Fruit fly (Drosophila melanogaster) whole organism, embryonic: ENCODE data around the gene CG13031.
A peak's percentile ranks its signal among the peaks of the same experiment; 100 is the strongest.

Experiments
- B-H1 ChIP-seq: fragments of 200-800 bp; sonication (Bioruptor generic); IDR thresholded peaks from 3 replicates; pipeline ENCODE4 v1.3.6; 2022; ENCODE audit warnings: missing biosample characterization, missing genetic modification characterization
- Blimp-1 ChIP-seq: fragments of 200-800 bp; sonication (Bioruptor generic); optimal IDR thresholded peaks from 3 replicates; lab custom pipeline; 2018; ENCODE audit warnings: missing biosample characterization, missing genetic modification characterization, mild to moderate bottlenecking, moderate library complexity, missing genetic modification reagents
- CG10321 ChIP-seq: fragments of 200-800 bp; sonication (Bioruptor generic); IDR thresholded peaks from 2 replicates; pipeline ENCODE4 v1.3.6; 2022; ENCODE audit warnings: missing biosample characterization, missing genetic modification characterization
- CG12155 ChIP-seq: fragments of 200-800 bp; sonication (Bioruptor generic); optimal IDR thresholded peaks from 3 replicates; lab custom pipeline; 2016; ENCODE audit warnings: missing biosample characterization, missing genetic modification characterization
- CG12299 ChIP-seq: fragments of 200-800 bp; sonication (Bioruptor generic); optimal IDR thresholded peaks from 2 replicates; lab custom pipeline; 2018; ENCODE audit warnings: missing biosample characterization, mild to moderate bottlenecking, missing genetic modification characterization
- CG13287 ChIP-seq: fragments of 200-800 bp; sonication (Bioruptor generic); IDR thresholded peaks from 2 replicates; pipeline ENCODE4 v1.3.6; 2022; ENCODE audit warnings: missing biosample characterization, missing genetic modification characterization; ENCODE audit not compliant: partially characterized antibody
- CG13424 ChIP-seq: fragments of 200-800 bp; sonication (Bioruptor generic); optimal IDR thresholded peaks from 2 replicates; lab custom pipeline; 2019; ENCODE audit warnings: missing biosample characterization, mild to moderate bottlenecking, missing genetic modification characterization, moderate library complexity
- CG13775 ChIP-seq: fragments of 200-800 bp; sonication (Bioruptor generic); optimal IDR thresholded peaks from 3 replicates; lab custom pipeline; 2017; ENCODE audit warnings: missing biosample characterization, mild to moderate bottlenecking, missing genetic modification characterization
- CG14860 ChIP-seq: fragments of 200-800 bp; sonication (Bioruptor generic); IDR thresholded peaks from 3 replicates; pipeline ENCODE4 v1.3.6; 2022; ENCODE audit warnings: missing biosample characterization, missing genetic modification characterization; ENCODE audit not compliant: partially characterized antibody
- CG17359 ChIP-seq: fragments of 200-800 bp; sonication (Bioruptor generic); optimal IDR thresholded peaks from 3 replicates; lab custom pipeline; 2018; ENCODE audit warnings: missing biosample characterization, mild to moderate bottlenecking, missing genetic modification characterization, moderate library complexity
- CG18011 ChIP-seq: fragments of 200-800 bp; sonication (Bioruptor generic); optimal IDR thresholded peaks from 2 replicates; lab custom pipeline; 2017; ENCODE audit warnings: missing biosample characterization, missing genetic modification characterization, mild to moderate bottlenecking, moderate library complexity, missing genotype
- CG1832 ChIP-seq: fragments of 200-800 bp; sonication (Bioruptor generic); optimal IDR thresholded peaks from 2 replicates; lab custom pipeline; 2017; ENCODE audit warnings: missing biosample characterization, mild to moderate bottlenecking, missing genetic modification characterization, inconsistent platforms
- CG2889 ChIP-seq: fragments of 200-800 bp; sonication (Bioruptor generic); IDR thresholded peaks from 3 replicates; pipeline ENCODE4 v1.3.6; 2022; ENCODE audit warnings: missing biosample characterization, missing genetic modification characterization
- CG32772 ChIP-seq: fragments of 200-800 bp; sonication (Bioruptor generic); IDR thresholded peaks from 2 replicates; pipeline ENCODE4 v1.3.6; 2022; ENCODE audit warnings: missing biosample characterization, missing genetic modification characterization
- CG4360 ChIP-seq: fragments of 200-800 bp; sonication (Bioruptor generic); IDR thresholded peaks from 2 replicates; pipeline ENCODE4 v1.3.6; 2022; ENCODE audit warnings: missing biosample characterization, missing genetic modification characterization
- CG8290 ChIP-seq, 3 experiments: fragments of 200-800 bp; sonication (Bioruptor generic); optimal IDR thresholded peaks; 2 replicates each; lab custom pipeline; 2016 to 2019; ENCODE audit warnings: missing biosample characterization in 3 of 3, missing genetic modification characterization in 3 of 3, mild to moderate bottlenecking in 2 of 3, moderate library complexity in 1 of 3
- CG8924 ChIP-seq: fragments of 200-800 bp; optimal IDR thresholded peaks from 3 replicates; lab custom pipeline; 2019; ENCODE audit warnings: missing biosample characterization, mild to moderate bottlenecking, missing genetic modification characterization, moderate library complexity
- CG9437 ChIP-seq: fragments of 200-800 bp; sonication (Bioruptor generic); optimal IDR thresholded peaks from 2 replicates; lab custom pipeline; 2018; ENCODE audit warnings: missing biosample characterization, mild to moderate bottlenecking, missing genetic modification characterization
- CG9817 ChIP-seq: fragments of 200-800 bp; sonication (Bioruptor generic); optimal IDR thresholded peaks from 2 replicates; lab custom pipeline; 2018; ENCODE audit warnings: missing biosample characterization, mild to moderate bottlenecking, missing genetic modification characterization, moderate library complexity
- CHES-1-like ChIP-seq: fragments of 200-800 bp; sonication (Bioruptor generic); optimal IDR thresholded peaks from 2 replicates; lab custom pipeline; 2016; ENCODE audit warnings: missing biosample characterization, missing genetic modification characterization
- Camta ChIP-seq: fragments of 200-800 bp; sonication (Bioruptor generic); optimal IDR thresholded peaks from 2 replicates; lab custom pipeline; 2016; ENCODE audit warnings: missing biosample characterization, missing genetic modification characterization
- CrebB ChIP-seq: fragments of 200-800 bp; sonication (Bioruptor generic); optimal IDR thresholded peaks from 3 replicates; lab custom pipeline; 2018; ENCODE audit warnings: missing biosample characterization, mild to moderate bottlenecking, missing genetic modification characterization
- Dad ChIP-seq: fragments of 200-800 bp; sonication (Bioruptor generic); optimal IDR thresholded peaks from 3 replicates; lab custom pipeline; 2016; ENCODE audit warnings: missing biosample characterization, missing genetic modification characterization
- Ets65A ChIP-seq: fragments of 200-800 bp; sonication (Bioruptor generic); peaks from one replicate; lab custom pipeline; 2016; ENCODE audit warnings: missing biosample characterization, missing genetic modification characterization
- Hey ChIP-seq: fragments of 200-800 bp; sonication (Bioruptor generic); optimal IDR thresholded peaks from 3 replicates; lab custom pipeline; 2018; ENCODE audit warnings: missing biosample characterization, mild to moderate bottlenecking, missing genetic modification characterization
- HmgZ ChIP-seq: fragments of 200-800 bp; sonication (Bioruptor generic); optimal IDR thresholded peaks from 2 replicates; lab custom pipeline; 2018; ENCODE audit warnings: missing biosample characterization, mild to moderate bottlenecking, missing genetic modification characterization
- Hsf ChIP-seq: fragments of 200-800 bp; sonication (Bioruptor generic); optimal IDR thresholded peaks from 3 replicates; lab custom pipeline; 2016; ENCODE audit warnings: missing biosample characterization, missing genetic modification characterization
- NC2β ChIP-seq: fragments of 200-800 bp; sonication (Bioruptor generic); optimal IDR thresholded peaks from 2 replicates; lab custom pipeline; 2016; ENCODE audit warnings: missing biosample characterization, missing genetic modification characterization
- Sox100B ChIP-seq: fragments of 200-800 bp; sonication (Bioruptor generic); optimal IDR thresholded peaks from 3 replicates; lab custom pipeline; 2018; ENCODE audit warnings: missing biosample characterization, mild to moderate bottlenecking, missing genetic modification characterization
- Sry-β ChIP-seq: fragments of 200-800 bp; sonication (Bioruptor generic); optimal IDR thresholded peaks from 2 replicates; lab custom pipeline; 2018; ENCODE audit warnings: missing biosample characterization, mild to moderate bottlenecking, missing genetic modification characterization, moderate library complexity
- Usf ChIP-seq: fragments of 200-800 bp; sonication (Bioruptor generic); optimal IDR thresholded peaks from 2 replicates; lab custom pipeline; 2017; ENCODE audit warnings: missing genotype, missing biosample characterization, missing genetic modification characterization
- ara ChIP-seq: fragments of 200-800 bp; sonication (Bioruptor generic); IDR thresholded peaks from 2 replicates; pipeline ENCODE4 v1.3.6; 2022; ENCODE audit warnings: missing biosample characterization, missing genetic modification characterization
- dmrt99B ChIP-seq: fragments of 200-800 bp; sonication (Bioruptor generic); optimal IDR thresholded peaks from 2 replicates; lab custom pipeline; 2018; ENCODE audit warnings: missing biosample characterization, mild to moderate bottlenecking, missing genetic modification characterization, moderate library complexity
- en ChIP-seq: fragments of 200-800 bp; sonication (Bioruptor generic); optimal IDR thresholded peaks from 2 replicates; lab custom pipeline; 2016; ENCODE audit warnings: missing biosample characterization, missing genetic modification characterization
- fu2 ChIP-seq: fragments of 200-800 bp; sonication (Bioruptor generic); optimal IDR thresholded peaks from 2 replicates; lab custom pipeline; 2016; ENCODE audit warnings: missing biosample characterization, missing genetic modification characterization
- hbn ChIP-seq: fragments of 200-800 bp; sonication (Bioruptor generic); IDR thresholded peaks from 2 replicates; pipeline ENCODE4 v1.3.6; 2022; ENCODE audit warnings: missing biosample characterization, missing genetic modification characterization; ENCODE audit not compliant: partially characterized antibody
- her ChIP-seq: fragments of 200-800 bp; sonication (Bioruptor generic); optimal IDR thresholded peaks from 2 replicates; lab custom pipeline; 2016; ENCODE audit warnings: missing biosample characterization, missing genetic modification characterization
- ken ChIP-seq: fragments of 200-800 bp; sonication (Bioruptor generic); IDR thresholded peaks from 3 replicates; pipeline ENCODE4 v1.3.6; 2022; ENCODE audit warnings: missing biosample characterization, missing genetic modification characterization
- lola ChIP-seq, 3 experiments: fragments of >200 bp in 2 of 3; fragments of 200-800 bp in 1 of 3; sonication (Bioruptor generic) in 1 of 3; optimal IDR thresholded peaks; 2 replicates each; lab custom pipeline; 2017 to 2019; ENCODE audit warnings: missing biosample characterization in 3 of 3, missing genetic modification characterization in 3 of 3, mild to moderate bottlenecking in 1 of 3, moderate library complexity in 1 of 3
- mirr ChIP-seq: fragments of 200-800 bp; sonication (Bioruptor generic); optimal IDR thresholded peaks from 3 replicates; lab custom pipeline; 2018; ENCODE audit warnings: missing biosample characterization, mild to moderate bottlenecking, missing genetic modification characterization
- nerfin-2 ChIP-seq: fragments of 200-800 bp; sonication (Bioruptor generic); IDR thresholded peaks from 2 replicates; pipeline ENCODE4 v1.3.6; 2022; ENCODE audit warnings: missing biosample characterization, missing genetic modification characterization; ENCODE audit not compliant: partially characterized antibody
- otp ChIP-seq: fragments of 200-800 bp; sonication (Bioruptor generic); IDR thresholded peaks from 3 replicates; pipeline ENCODE4, ENCODE4 v1.3.6; 2022; ENCODE audit warnings: missing biosample characterization, missing genetic modification characterization
- p53 ChIP-seq: fragments of 200-800 bp; sonication (Bioruptor generic); optimal IDR thresholded peaks from 2 replicates; lab custom pipeline; 2016; ENCODE audit warnings: missing biosample characterization, missing genetic modification characterization
- repo ChIP-seq: fragments of 200-800 bp; sonication (Bioruptor generic); optimal IDR thresholded peaks from 2 replicates; lab custom pipeline; 2016; ENCODE audit warnings: missing biosample characterization, missing genetic modification characterization
- row ChIP-seq: fragments of 200-800 bp; sonication (Bioruptor generic); IDR thresholded peaks from 3 replicates; pipeline ENCODE4 v1.3.6; 2022; ENCODE audit warnings: missing biosample characterization, missing genetic modification characterization
- sens-2 ChIP-seq: fragments of 200-800 bp; sonication (Bioruptor generic); IDR thresholded peaks from 2 replicates; pipeline ENCODE4 v1.3.6; 2022; ENCODE audit warnings: missing biosample characterization, missing genetic modification characterization
- sob ChIP-seq: fragments of 200-800 bp; sonication (Bioruptor generic); IDR thresholded peaks from 2 replicates; pipeline ENCODE4 v1.3.6; 2022; ENCODE audit warnings: missing biosample characterization, missing genetic modification characterization
- sr ChIP-seq: fragments of 200-800 bp; sonication (Bioruptor generic); IDR thresholded peaks from 3 replicates; pipeline ENCODE4 v1.3.6; 2022; ENCODE audit warnings: missing biosample characterization, missing genetic modification characterization
- trh ChIP-seq: fragments of 200-800 bp; sonication (Bioruptor generic); optimal IDR thresholded peaks from 2 replicates; lab custom pipeline; 2016; ENCODE audit warnings: missing biosample characterization, missing genetic modification characterization
- tx ChIP-seq: fragments of 200-800 bp; sonication (Bioruptor generic); optimal IDR thresholded peaks from 2 replicates; lab custom pipeline; 2016; ENCODE audit warnings: missing biosample characterization, missing genetic modification characterization
- vfl ChIP-seq: fragments of 200-800 bp; sonication (Bioruptor generic); optimal IDR thresholded peaks from 2 replicates; lab custom pipeline; 2016; ENCODE audit warnings: missing biosample characterization, missing genetic modification characterization

The CG13031 gene

dm6 chr3L:16697069-16697468 is 27.6 kb upstream of the CG13031 start (continued):
- TF ChIP-seq CG14860 (GFP tag; lab: Robert Waterston, UW), result no peak
- TF ChIP-seq CG1832, result no peak
- peak; percentile 53 for TF ChIP-seq Sox100B
- no peak for TF ChIP-seq NC2β (GFP tag; lab: Kevin White, UChicago)
- TF ChIP-seq CG9437, result peak; percentile 7
- TF ChIP-seq vfl (GFP tag; lab: Kevin White, UChicago), result no peak
- TF ChIP-seq lola (GFP tag; optimal IDR thresholded peaks at IDR 0.05; lab: Kevin White, UChicago), result peak in 1 of 3 experiments; percentile 2
- 0 out of 3 replicates have a peak, but pooled peaks have one; percentile 28 for TF ChIP-seq B-H1 (GFP tag; lab: Robert Waterston, UW)
- TF ChIP-seq Camta, result no peak
- TF ChIP-seq CHES-1-like, result no peak
- no peak for TF ChIP-seq CG12155
- no peak for TF ChIP-seq Usf (GFP tag; lab: Kevin White, UChicago)
- TF ChIP-seq Ets65A (GFP tag; lab: Kevin White, UChicago), result no peak
- TF ChIP-seq CG13287 (GFP tag; lab: Robert Waterston, UW), result no peak
- no peak for TF ChIP-seq tx (GFP tag; lab: Kevin White, UChicago)
- peak; percentile 44 for TF ChIP-seq CG32772 (GFP tag; lab: Robert Waterston, UW)
- TF ChIP-seq Hsf, result no peak
- no peak for TF ChIP-seq CG13775 (GFP tag; lab: Kevin White, UChicago)
- no peak for TF ChIP-seq mirr (GFP tag; lab: Kevin White, UChicago)
- TF ChIP-seq CG4360 (GFP tag; lab: Robert Waterston, UW), result no peak
- TF ChIP-seq CG8290 (GFP tag; optimal IDR thresholded peaks at IDR 0.05; lab: Kevin White, UChicago), result no peak
- TF ChIP-seq CG8290 (tag; optimal IDR thresholded peaks at IDR 0.05; lab: Kevin White, UChicago), result no peak
- no peak for TF ChIP-seq Hey (tag; lab: Kevin White, UChicago)
- TF ChIP-seq dmrt99B (tag; lab: Kevin White, UChicago), result peak; percentile 71
- no peak for TF ChIP-seq CG12299
- TF ChIP-seq Blimp-1, result peak; percentile 61
- no peak for TF ChIP-seq CG18011 (GFP tag; lab: Kevin White, UChicago)
- TF ChIP-seq repo (GFP tag; lab: Kevin White, UChicago), result no peak
- TF ChIP-seq CG2889 (GFP tag; lab: Robert Waterston, UW), result no peak
- TF ChIP-seq her (GFP tag; lab: Kevin White, UChicago), result no peak
- TF ChIP-seq sr, result no peak
- TF ChIP-seq Dad (GFP tag; lab: Kevin White, UChicago), result no peak
- TF ChIP-seq hbn (GFP tag; lab: Robert Waterston, UW), result no peak
- TF ChIP-seq row (GFP tag; lab: Robert Waterston, UW), result peak; percentile 72
- no peak for TF ChIP-seq ken (GFP tag; lab: Robert Waterston, UW)
- TF ChIP-seq CG17359, result peak; percentile 75
- no peak for TF ChIP-seq trh (GFP tag; lab: Kevin White, UChicago)
- peak; percentile 45 for TF ChIP-seq CG8924
- no peak for TF ChIP-seq p53 (GFP tag; lab: Kevin White, UChicago)
- peak; percentile 39 for TF ChIP-seq CG13424
- TF ChIP-seq Sry-β, result no peak
- TF ChIP-seq CG10321 (GFP tag; lab: Robert Waterston, UW), result no peak
- TF ChIP-seq ara (GFP tag; lab: Robert Waterston, UW), result 0 out of 2 replicates have a peak, but pooled peaks have one; percentile 39
- TF ChIP-seq sob (GFP tag; lab: Robert Waterston, UW), result peak; percentile 48; the same call in 1 of the 2 replicates
- TF ChIP-seq otp (GFP tag; lab: Robert Waterston, UW), result no peak
- TF ChIP-seq CG9817 (tag; lab: Kevin White, UChicago), result peak; percentile 7
- TF ChIP-seq en (GFP tag; lab: Kevin White, UChicago), result no peak
- no peak for TF ChIP-seq fu2 (GFP tag; lab: Kevin White, UChicago)
- TF ChIP-seq HmgZ, result no peak
- TF ChIP-seq nerfin-2 (GFP tag; lab: Robert Waterston, UW), result no peak
- no peak for TF ChIP-seq sens-2 (GFP tag; lab: Robert Waterston, UW)
- TF ChIP-seq CrebB (tag; lab: Kevin White, UChicago), result no peak
